Fruit fly (Drosophila melanogaster) whole organism, embryonic: ENCODE results near the gene MED15.
A peak's percentile ranks its signal among the peaks of the same experiment; 100 is the strongest.

Experiments
- Blimp-1 ChIP-seq: fragments of 200-800 bp; sonication (Bioruptor generic); optimal IDR thresholded peaks from 3 replicates; lab custom pipeline; 2018; ENCODE audit warnings: missing biosample characterization, missing genetic modification characterization, mild to moderate bottlenecking, moderate library complexity, missing genetic modification reagents
- CG10462 ChIP-seq: fragments of 200-800 bp; sonication (Bioruptor generic); optimal IDR thresholded peaks from 2 replicates; lab custom pipeline; 2016; ENCODE audit warnings: missing biosample characterization, missing genetic modification characterization
- CG11085 ChIP-seq: fragments of 200-800 bp; sonication (Bioruptor generic); IDR thresholded peaks from 2 replicates; pipeline ENCODE4 v1.3.6; 2022; ENCODE audit warnings: missing biosample characterization, missing genetic modification characterization
- CG12104 ChIP-seq: fragments of 200-800 bp; sonication (Bioruptor generic); optimal IDR thresholded peaks from 3 replicates; lab custom pipeline; 2016; ENCODE audit warnings: missing biosample characterization, missing genetic modification characterization
- CG12659 ChIP-seq: fragments of 200-800 bp; sonication (Bioruptor generic); optimal IDR thresholded peaks from 3 replicates; lab custom pipeline; 2017; ENCODE audit warnings: mild to moderate bottlenecking, missing biosample characterization, missing genetic modification reagents, missing genetic modification characterization
- CG12942 ChIP-seq: fragments of 200-800 bp; sonication (Bioruptor generic); optimal IDR thresholded peaks from 3 replicates; lab custom pipeline; 2016; ENCODE audit warnings: missing biosample characterization, missing genetic modification characterization
- CG13894 ChIP-seq: fragments of 200-800 bp; sonication (Bioruptor generic); optimal IDR thresholded peaks from 3 replicates; lab custom pipeline; 2018; ENCODE audit warnings: missing biosample characterization, mild to moderate bottlenecking, missing genetic modification characterization, moderate library complexity
- CG14050 ChIP-seq: fragments of 200-800 bp; sonication (Bioruptor generic); IDR thresholded peaks from 3 replicates; pipeline ENCODE4 v1.3.6; 2022; ENCODE audit warnings: missing biosample characterization, missing genetic modification characterization
- CG14710 ChIP-seq: fragments of 200-800 bp; sonication (Bioruptor generic); optimal IDR thresholded peaks from 3 replicates; lab custom pipeline; 2019; ENCODE audit warnings: missing biosample characterization, mild to moderate bottlenecking, missing genetic modification characterization, moderate library complexity
- CG15011 ChIP-seq: fragments of 200-800 bp; sonication (Bioruptor generic); optimal IDR thresholded peaks from 3 replicates; lab custom pipeline; 2018; ENCODE audit warnings: missing biosample characterization, mild to moderate bottlenecking, missing genetic modification characterization
- CG15514 ChIP-seq: fragments of 200-800 bp; sonication (Bioruptor generic); optimal IDR thresholded peaks from 3 replicates; lab custom pipeline; 2017; ENCODE audit warnings: missing biosample characterization, missing genetic modification characterization, mild to moderate bottlenecking, moderate library complexity, missing genetic modification reagents
- CG1603 ChIP-seq: fragments of 200-800 bp; sonication (Bioruptor generic); optimal IDR thresholded peaks from 2 replicates; lab custom pipeline; 2019; ENCODE audit warnings: missing biosample characterization, mild to moderate bottlenecking, missing genetic modification characterization, moderate library complexity
- CG17829 ChIP-seq: fragments of 200-800 bp; optimal IDR thresholded peaks from 2 replicates; lab custom pipeline; 2019; ENCODE audit warnings: missing biosample characterization, mild to moderate bottlenecking, missing genetic modification characterization, moderate library complexity
- CG18476 ChIP-seq: fragments of 200-800 bp; sonication (Bioruptor generic); optimal IDR thresholded peaks from 2 replicates; lab custom pipeline; 2016; ENCODE audit warnings: missing biosample characterization, mild to moderate bottlenecking, missing genetic modification characterization
- CG2875 ChIP-seq: fragments of 200-800 bp; sonication (Bioruptor generic); optimal IDR thresholded peaks from 2 replicates; lab custom pipeline; 2017; ENCODE audit warnings: missing biosample characterization, mild to moderate bottlenecking, missing genetic modification characterization, missing genetic modification reagents
- CG6791 ChIP-seq: fragments of 200-800 bp; sonication (Bioruptor generic); IDR thresholded peaks from 3 replicates; pipeline ENCODE4 v1.3.6; 2022; ENCODE audit warnings: missing biosample characterization, missing genetic modification characterization; ENCODE audit not compliant: partially characterized antibody
- CG8089 ChIP-seq: fragments of 200-800 bp; sonication (Bioruptor generic); optimal IDR thresholded peaks from 3 replicates; lab custom pipeline; 2016; ENCODE audit warnings: missing biosample characterization, missing genetic modification characterization
- CG8290 ChIP-seq, 3 experiments: fragments of 200-800 bp; sonication (Bioruptor generic); optimal IDR thresholded peaks; 2 replicates each; lab custom pipeline; 2016 to 2019; ENCODE audit warnings: missing biosample characterization in 3 of 3, missing genetic modification characterization in 3 of 3, mild to moderate bottlenecking in 2 of 3, moderate library complexity in 1 of 3
- CG8388 ChIP-seq: fragments of 200-800 bp; sonication (Bioruptor generic); optimal IDR thresholded peaks from 2 replicates; lab custom pipeline; 2019; ENCODE audit warnings: missing biosample characterization, mild to moderate bottlenecking, missing genetic modification characterization, moderate library complexity
- Chrac-16 ChIP-seq: fragments of 200-800 bp; sonication (Bioruptor generic); optimal IDR thresholded peaks from 3 replicates; lab custom pipeline; 2016; ENCODE audit warnings: missing biosample characterization, missing genetic modification characterization
- Dp ChIP-seq: fragments of 200-800 bp; sonication (Bioruptor generic); optimal IDR thresholded peaks from 2 replicates; lab custom pipeline; 2018; ENCODE audit warnings: missing biosample characterization, mild to moderate bottlenecking, missing genetic modification characterization, moderate library complexity
- Lim3 ChIP-seq: fragments of 200-800 bp; sonication (Bioruptor generic); IDR thresholded peaks from 2 replicates; pipeline ENCODE4 v1.3.6; 2022; ENCODE audit warnings: missing biosample characterization, missing genetic modification characterization
- Med ChIP-seq: fragments of 200-800 bp; sonication (Bioruptor generic); peaks from one replicate; lab custom pipeline; 2016; ENCODE audit warnings: missing biosample characterization, missing genetic modification characterization, mild to moderate bottlenecking, inconsistent platforms, moderate library complexity
- Oaz ChIP-seq: fragments of 200-800 bp; sonication (Bioruptor generic); IDR thresholded peaks from 2 replicates; pipeline ENCODE4 v1.3.6; 2022; ENCODE audit warnings: missing biosample characterization, missing genetic modification characterization
- Oli ChIP-seq: fragments of 200-800 bp; sonication (Bioruptor generic); optimal IDR thresholded peaks from 2 replicates; lab custom pipeline; 2018; ENCODE audit warnings: missing biosample characterization, mild to moderate bottlenecking, missing genetic modification characterization, moderate library complexity
- Rx ChIP-seq: fragments of 200-800 bp; sonication (Bioruptor generic); IDR thresholded peaks from 2 replicates; pipeline ENCODE4 v1.3.6; 2022; ENCODE audit warnings: missing biosample characterization, missing genetic modification characterization
- Scr ChIP-seq: fragments of 200-800 bp; sonication (Bioruptor generic); IDR thresholded peaks from 2 replicates; pipeline ENCODE4 v1.3.6; 2022; ENCODE audit warnings: missing biosample characterization, missing genetic modification characterization; ENCODE audit not compliant: partially characterized antibody
- ac ChIP-seq: fragments of 200-800 bp; sonication (Bioruptor generic); optimal IDR thresholded peaks from 3 replicates; lab custom pipeline; 2017; ENCODE audit warnings: missing biosample characterization, mild to moderate bottlenecking, missing genetic modification characterization
- al ChIP-seq: fragments of 200-800 bp; sonication (Bioruptor generic); IDR thresholded peaks from 2 replicates; pipeline ENCODE4 v1.3.6; 2022; ENCODE audit warnings: missing biosample characterization, missing genetic modification characterization
- aop ChIP-seq: fragments of 200-800 bp; sonication (Bioruptor generic); IDR thresholded peaks from 2 replicates; pipeline ENCODE4 v1.3.6; 2022; ENCODE audit warnings: missing biosample characterization, missing genetic modification characterization
- bigmax ChIP-seq: fragments of 200-800 bp; sonication (Bioruptor generic); optimal IDR thresholded peaks from 2 replicates; lab custom pipeline; 2018; ENCODE audit warnings: missing biosample characterization, mild to moderate bottlenecking, missing genetic modification characterization
- chif ChIP-seq, 2 experiments: fragments of 200-800 bp; sonication (Bioruptor generic); optimal IDR thresholded peaks; 3 replicates each; lab custom pipeline; 2016; ENCODE audit warnings: missing biosample characterization in 2 of 2, missing genetic modification characterization in 2 of 2
- crc ChIP-seq: fragments of 200-800 bp; sonication (Bioruptor generic); optimal IDR thresholded peaks from 2 replicates; lab custom pipeline; 2016; ENCODE audit warnings: missing biosample characterization, missing genetic modification characterization
- cwo ChIP-seq: fragments of 200-800 bp; sonication (Bioruptor generic); optimal IDR thresholded peaks from 3 replicates; lab custom pipeline; 2017; ENCODE audit warnings: missing biosample characterization, missing genetic modification characterization, mild to moderate bottlenecking, moderate library complexity, missing genetic modification reagents
- da ChIP-seq: fragments of 200-800 bp; sonication (Bioruptor generic); optimal IDR thresholded peaks from 2 replicates; lab custom pipeline; 2016; ENCODE audit warnings: missing biosample characterization, missing genetic modification characterization
- en ChIP-seq: fragments of 200-800 bp; sonication (Bioruptor generic); optimal IDR thresholded peaks from 2 replicates; lab custom pipeline; 2016; ENCODE audit warnings: missing biosample characterization, missing genetic modification characterization
- ewg ChIP-seq: fragments of 200-800 bp; sonication (Bioruptor generic); optimal IDR thresholded peaks from 3 replicates; lab custom pipeline; 2017; ENCODE audit warnings: mild to moderate bottlenecking, missing biosample characterization, missing genetic modification reagents, missing genetic modification characterization
- fd3F ChIP-seq: fragments of 200-800 bp; sonication (Bioruptor generic); optimal IDR thresholded peaks from 2 replicates; lab custom pipeline; 2018; ENCODE audit warnings: missing biosample characterization, mild to moderate bottlenecking, missing genetic modification characterization, moderate library complexity
- gt ChIP-seq: fragments of 200-800 bp; sonication (Bioruptor generic); IDR thresholded peaks from 2 replicates; pipeline ENCODE4 v1.3.6; 2022; ENCODE audit warnings: missing biosample characterization, missing genetic modification characterization
- hb ChIP-seq: fragments of 200-800 bp; sonication (Bioruptor generic); IDR thresholded peaks from 3 replicates; pipeline ENCODE4 v1.3.6; 2022; ENCODE audit warnings: missing biosample characterization, missing genetic modification characterization; ENCODE audit not compliant: partially characterized antibody
- her ChIP-seq: fragments of 200-800 bp; sonication (Bioruptor generic); optimal IDR thresholded peaks from 2 replicates; lab custom pipeline; 2016; ENCODE audit warnings: missing biosample characterization, missing genetic modification characterization
- hkb ChIP-seq, 2 experiments: fragments of 200-800 bp in 1 of 2; fragments of >200 bp in 1 of 2; sonication (Bioruptor generic) in 1 of 2; IDR thresholded peaks in 1 of 2; optimal IDR thresholded peaks in 1 of 2; 2 replicates each; pipeline versions ENCODE4 v1.3.6 to Lab custom; 2017 to 2022; ENCODE audit warnings: missing biosample characterization in 1 of 2, missing genetic modification characterization in 1 of 2
- mam ChIP-seq: fragments of 200-800 bp; sonication (Bioruptor generic); optimal IDR thresholded peaks from 3 replicates; lab custom pipeline; 2016; ENCODE audit warnings: missing biosample characterization, missing genetic modification characterization
- odd ChIP-seq: fragments of 200-800 bp; sonication (Bioruptor generic); optimal IDR thresholded peaks from 2 replicates; lab custom pipeline; 2017; ENCODE audit warnings: missing biosample characterization, mild to moderate bottlenecking, missing genetic modification characterization
- pnt ChIP-seq: fragments of 200-800 bp; sonication (Bioruptor generic); optimal IDR thresholded peaks from 3 replicates; lab custom pipeline; 2016; ENCODE audit warnings: missing biosample characterization, missing genetic modification characterization
- ro ChIP-seq: fragments of 200-800 bp; sonication (Bioruptor generic); IDR thresholded peaks from 2 replicates; pipeline ENCODE4 v1.3.6; 2022; ENCODE audit warnings: missing biosample characterization, missing genetic modification characterization
- sens ChIP-seq: fragments of 200-800 bp; sonication (Bioruptor generic); peaks from one replicate; lab custom pipeline; 2016; ENCODE audit warnings: missing biosample characterization, missing genetic modification characterization
- slp2 ChIP-seq: fragments of 200-800 bp; sonication (Bioruptor generic); optimal IDR thresholded peaks from 2 replicates; lab custom pipeline; 2016; ENCODE audit warnings: missing biosample characterization, missing genetic modification characterization
- sug ChIP-seq: fragments of 200-800 bp; optimal IDR thresholded peaks from 2 replicates; lab custom pipeline; 2019; ENCODE audit warnings: missing biosample characterization, mild to moderate bottlenecking, missing genetic modification characterization, moderate library complexity

The MED15 gene

DNA sequence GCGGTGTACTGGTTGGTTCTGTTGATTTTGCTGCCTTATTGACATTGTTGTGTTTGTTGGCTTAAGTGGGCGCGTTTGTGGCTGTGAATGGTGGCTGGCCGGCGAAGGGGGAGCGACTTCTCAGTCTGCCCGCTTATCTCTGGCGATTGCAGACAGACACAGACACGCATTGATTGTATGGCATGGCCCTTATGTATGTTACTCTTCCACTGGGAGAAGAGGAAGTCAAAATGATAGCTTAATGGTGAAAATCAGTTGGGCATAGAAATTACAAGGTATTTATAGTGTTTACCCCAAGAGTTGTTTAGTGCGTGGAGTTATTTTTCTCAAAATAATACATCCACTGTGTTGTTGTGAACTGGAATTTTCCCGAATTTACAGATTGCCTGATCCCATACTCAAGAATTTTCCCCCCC, 13.0 kb downstream of the MED15 start (continued):
- TF ChIP-seq CG8388 (GFP tag; lab: Kevin White, UChicago) (peak; percentile 38), Scr (GFP tag; lab: Robert Waterston, UW) (no peak), aop (GFP tag; lab: Robert Waterston, UW) (peak; percentile 76; the same call in 1 of the 2 replicates), odd (peak; percentile 95), chif (GFP tag; optimal IDR thresholded peaks at IDR 0.05; lab: Kevin White, UChicago) (peak; percentile 74 to 92), gt (GFP tag; lab: Robert Waterston, UW) (peak; percentile 59), Oaz (no peak), Med (GFP tag; lab: Kevin White, UChicago) (peak; percentile 98), CG6791 (GFP tag; lab: Robert Waterston, UW) (no peak), CG2875 (GFP tag; lab: Kevin White, UChicago) (peak; percentile 97), ac (GFP tag; lab: Kevin White, UChicago) (peak; percentile 81), Dp (GFP tag; lab: Kevin White, UChicago) (peak; percentile 9), slp2 (GFP tag; lab: Kevin White, UChicago) (peak; percentile 74), hb (GFP tag; lab: Robert Waterston, UW) (no peak), ewg (peak; percentile 85), CG11085 (GFP tag; lab: Robert Waterston, UW) (0 out of 2 replicates have a peak, but pooled peaks have one; percentile 37), her (GFP tag; lab: Kevin White, UChicago) (peak; percentile 90), crc (GFP tag; lab: Kevin White, UChicago) (peak; percentile 53), Oli (peak; percentile 58), CG14050 (GFP tag; lab: Robert Waterston, UW) (peak; percentile 80), CG15011 (peak; percentile 83), al (GFP tag; lab: Robert Waterston, UW) (0 out of 2 replicates have a peak, but pooled peaks have one; percentile 40), sug (tag; lab: Kevin White, UChicago) (peak; percentile 91), CG12659 (GFP tag; lab: Kevin White, UChicago) (peak; percentile 89), CG18476 (GFP tag; lab: Kevin White, UChicago) (peak; percentile 85), da (peak; percentile 82), mam (GFP tag; lab: Kevin White, UChicago) (peak; percentile 63), CG13894 (tag; lab: Kevin White, UChicago) (no peak), pnt (GFP tag; lab: Kevin White, UChicago) (peak; percentile 81), Lim3 (peak; percentile 28; the same call in 1 of the 2 replicates), CG15514 (GFP tag; lab: Kevin White, UChicago) (peak; percentile 84), ro (GFP tag; lab: Robert Waterston, UW) (peak; percentile 54; the same call in 1 of the 2 replicates), CG14710 (tag; lab: Kevin White, UChicago) (peak; percentile 75), bigmax (GFP tag; lab: Kevin White, UChicago) (peak; percentile 67), CG12104 (GFP tag; lab: Kevin White, UChicago) (peak; percentile 86), Blimp-1 (GFP tag; lab: Kevin White, UChicago) (peak; percentile 80), CG1603 (tag; lab: Kevin White, UChicago) (peak; percentile 90), sens (GFP tag; lab: Kevin White, UChicago) (peak; percentile 98), CG8290 (GFP tag; optimal IDR thresholded peaks at IDR 0.05; lab: Kevin White, UChicago) (peak; percentile 88), CG8290 (tag; optimal IDR thresholded peaks at IDR 0.05; lab: Kevin White, UChicago) (peak; percentile 96), en (GFP tag; lab: Kevin White, UChicago) (peak; percentile 86), CG12942 (GFP tag; lab: Kevin White, UChicago) (peak; percentile 92), CG8089 (GFP tag; lab: Kevin White, UChicago) (peak; percentile 93), cwo (peak; percentile 79), fd3F (GFP tag; lab: Kevin White, UChicago) (peak; percentile 58), hkb (optimal IDR thresholded peaks at IDR 0.05; lab: Kevin White, UChicago) (no peak), hkb (GFP tag; IDR thresholded peaks at IDR 0.05; lab: Robert Waterston, UW) (peak; percentile 94), Rx (GFP tag; lab: Robert Waterston, UW) (peak; percentile 64), Chrac-16 (peak; percentile 21), CG10462 (peak; percentile 84), CG17829 (tag; lab: Kevin White, UChicago) (peak; percentile 58)
